Worm (Caenorhabditis elegans): Measurements from ENCODE around the gene mig-21.

DNA sequence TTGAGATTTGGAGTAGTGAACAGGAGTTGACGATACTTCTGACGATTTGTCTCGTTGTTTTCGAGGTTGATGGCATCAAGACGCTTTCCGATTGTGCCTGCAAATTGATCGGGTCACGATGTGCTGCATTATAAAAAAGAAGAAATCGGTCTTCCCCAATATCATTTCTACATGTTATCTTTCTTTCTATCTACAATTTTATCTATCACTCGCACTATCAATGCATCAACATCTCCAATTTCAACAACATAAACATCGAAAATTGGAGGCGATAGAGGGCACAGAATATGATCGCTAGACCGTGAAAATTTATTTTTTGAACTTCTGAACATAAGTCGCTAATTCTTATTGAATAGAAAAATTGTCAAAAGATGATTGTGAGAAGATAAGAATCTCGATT, 2.5 kb downstream of the mig-21 start:
- no peak for TF ChIP-seq nhr-90 (tag; optimal IDR thresholded peaks at IDR 0.05; ENCODE audit: poor library complexity)
- TF ChIP-seq ama-1 (optimal IDR thresholded peaks at IDR 0.05), result no peak
- no peak for TF ChIP-seq ztf-11 (tag; optimal IDR thresholded peaks at IDR 0.05)
- TF ChIP-seq fkh-8 (tag; optimal IDR thresholded peaks at IDR 0.05), result no peak
- TF ChIP-seq xbp-1 (tag; optimal IDR thresholded peaks at IDR 0.05), result no peak
- no peak for TF ChIP-seq egl-27 (tag; optimal IDR thresholded peaks at IDR 0.05)
- TF ChIP-seq fos-1 (tag; optimal IDR thresholded peaks at IDR 0.05), result no peak
- TF ChIP-seq mdl-1 (tag; optimal IDR thresholded peaks at IDR 0.05), result no peak
- TF ChIP-seq unc-130 (tag; optimal IDR thresholded peaks at IDR 0.05), result no peak
- TF ChIP-seq nhr-237 (tag; optimal IDR thresholded peaks at IDR 0.05), result no peak
- no peak for TF ChIP-seq lin-15B (tag; optimal IDR thresholded peaks at IDR 0.05)
- no peak for TF ChIP-seq ceh-8 (GFP tag; optimal IDR thresholded peaks at IDR 0.05)
- TF ChIP-seq unc-62 (GFP tag; optimal IDR thresholded peaks at IDR 0.05), result no peak
- TF ChIP-seq aly-2 (tag; optimal IDR thresholded peaks at IDR 0.05), result no peak
